Worm (Caenorhabditis elegans) whole organism, dauer: ENCODE measurements around the gene rpl-9.
"Not testable (repeated sequence)": the region's sequence is repeated elsewhere in the genome, so short reads cannot be mapped to it uniquely, and the experiment has no call there.

Experiments
- unc-62 ChIP-seq: sonication (generic microtip); optimal IDR thresholded peaks from 2 replicates; lab custom pipeline; 2017; ENCODE audit warnings: missing biosample characterization, missing genetic modification reagents, missing genetic modification characterization

rpl-9 gene

ce11 chrIII:7572781-7573400 lies at the start of gene rpl-9, which contains the start of gene lpd-7:
rpl-9 (minus strand) TSS chrIII:7572831.
lpd-7 (plus strand) TSS chrIII:7573350.
- no peak for TF ChIP-seq unc-62 (GFP tag; lab: Kevin White, UChicago)

- TF ChIP-seq unc-62 (GFP tag; lab: Kevin White, UChicago), result no peak
These were observed 48.7 kb upstream of the rpl-9 start for ce11 chrIII:7621355-7621754.

ce11 chrIII:7619846-7620245 lies 47.2 kb upstream of the rpl-9 start:
- no peak for TF ChIP-seq unc-62 (GFP tag; lab: Kevin White, UChicago)

ce11 chrIII:7618294-7618693 lies 45.7 kb upstream of the rpl-9 start:
- TF ChIP-seq unc-62 (GFP tag; lab: Kevin White, UChicago), result no peak

ce11 chrIII:7616228-7616627 lies 43.6 kb upstream of the rpl-9 start, which contains the start of gene T04A6.1:
T04A6.1 (plus strand) TSS chrIII:7616528.
- TF ChIP-seq unc-62 (GFP tag; lab: Kevin White, UChicago), result no peak

ce11 chrIII:7614530-7614929 lies 41.9 kb upstream of the rpl-9 start, which contains the start of gene T04A6.2:
T04A6.2 (plus strand) TSS chrIII:7614830.
- no peak for TF ChIP-seq unc-62 (GFP tag; lab: Kevin White, UChicago)

ce11 chrIII:7609168-7609567 lies 36.5 kb upstream of the rpl-9 start, which contains the start of gene nsph-4.3:
nsph-4.3 (minus strand) TSS chrIII:7609268.
- no peak for TF ChIP-seq unc-62 (GFP tag; lab: Kevin White, UChicago)

DNA sequence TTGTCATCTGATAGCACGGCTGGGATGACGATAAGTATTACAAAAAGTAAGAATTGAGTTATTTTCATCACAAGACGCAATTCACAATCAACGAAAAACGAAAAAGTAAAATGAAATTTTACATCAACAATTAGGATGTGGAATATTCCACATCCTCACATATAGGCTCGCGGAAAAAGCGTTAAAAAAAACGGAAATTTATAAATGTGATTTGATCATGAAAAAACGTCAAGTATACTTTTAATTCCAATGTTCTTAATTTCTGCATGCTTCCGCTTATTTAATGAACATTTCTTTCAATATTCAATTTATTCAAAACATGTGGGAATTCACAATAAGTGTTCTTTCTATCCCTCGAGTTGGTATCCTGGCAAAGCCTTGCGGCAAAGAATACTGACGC lies 35.6 kb upstream of the rpl-9 start, which contains the start of gene T04A6.3:
T04A6.3 (minus strand) TSS at position 101 of the 400 bp plus-strand sequence.
- TF ChIP-seq unc-62 (GFP tag; lab: Kevin White, UChicago), result no peak

- TF ChIP-seq unc-62 (GFP tag; lab: Kevin White, UChicago), result not testable (repeated sequence)
These were observed 21.9 kb upstream of the rpl-9 start, which contains the start of gene Y80D4G.2 for ce11 chrIII:7594482-7594881. Y80D4G.2 (minus strand) TSS chrIII:7594582.

- TF ChIP-seq unc-62 (GFP tag; lab: Kevin White, UChicago), result no peak
These were observed 20.8 kb upstream of the rpl-9 start, which contains the start of gene R13A5.11 for ce11 chrIII:7593285-7593928. R13A5.11 (minus strand) TSS chrIII:7593335.

DNA sequence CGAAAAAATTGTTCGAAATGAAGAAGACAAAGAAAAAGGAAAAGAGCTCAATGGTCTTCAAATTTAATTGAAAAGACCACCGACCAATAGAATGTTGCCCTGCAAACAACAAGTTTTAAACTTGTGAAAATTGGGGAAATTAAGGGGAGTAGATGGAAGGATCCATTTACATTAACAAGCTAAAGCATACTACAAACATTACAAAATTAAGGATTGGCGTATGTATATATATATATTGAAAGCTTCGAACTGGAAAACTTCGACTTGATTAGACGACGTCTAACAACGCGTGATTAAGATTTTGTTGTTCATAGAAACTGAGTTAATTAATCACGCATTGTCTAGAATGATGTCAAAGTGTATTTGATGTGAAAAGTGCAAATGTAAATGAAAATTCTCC lies 15.6 kb upstream of the rpl-9 start, which contains the start of gene R13A5.15:
R13A5.15 (minus strand) TSS at position 101 of the 400 bp plus-strand sequence.
- no peak for TF ChIP-seq unc-62 (GFP tag; lab: Kevin White, UChicago)

DNA sequence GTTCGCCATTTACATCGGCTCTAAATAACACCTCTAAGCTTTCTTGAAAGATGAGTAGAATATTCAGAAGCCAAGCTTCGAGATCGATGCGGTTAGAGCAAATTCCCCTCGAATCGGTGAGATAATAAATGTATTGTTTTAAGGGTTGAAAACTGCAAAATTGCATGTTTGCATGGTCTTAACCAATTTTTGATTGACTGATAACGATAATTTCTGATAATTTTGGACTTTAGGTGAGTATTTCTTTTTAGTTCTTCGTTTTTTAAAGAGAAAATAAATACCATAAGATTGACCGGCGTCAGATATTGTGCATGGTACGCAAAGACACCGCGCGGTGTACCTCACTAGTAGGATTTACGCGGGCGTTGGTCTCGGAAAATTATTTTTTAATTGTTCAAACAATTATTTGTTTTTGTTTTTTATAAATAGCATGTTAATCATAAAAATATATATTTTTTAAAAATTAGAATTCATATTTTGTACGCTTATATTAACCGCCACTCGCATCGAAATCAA lies 11.6 kb upstream of the rpl-9 start, which contains the start of gene cup-5:
cup-5 (plus strand) TSS at position 51 of the 516 bp plus-strand sequence.
- TF ChIP-seq unc-62 (GFP tag; lab: Kevin White, UChicago), result no peak

DNA sequence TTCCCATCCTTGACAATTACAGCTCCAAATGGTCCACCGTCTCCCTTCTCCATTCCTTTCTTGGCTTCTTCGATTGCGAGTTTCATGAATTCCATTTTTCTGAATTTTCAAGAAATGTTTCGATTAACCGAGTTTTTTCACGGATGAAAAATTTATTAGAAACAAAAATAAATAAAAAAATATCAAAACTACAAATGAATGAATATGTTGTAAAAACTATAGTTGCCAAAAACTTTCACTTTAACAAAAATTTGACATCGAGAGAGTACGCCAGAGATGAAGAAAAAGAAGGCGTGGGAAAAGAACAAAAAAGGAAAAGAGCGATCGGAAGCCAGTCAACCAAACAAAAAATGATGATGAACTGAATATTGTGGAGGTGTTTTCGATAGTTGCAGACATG lies 10.3 kb upstream of the rpl-9 start, which contains the start of gene R13A5.10:
R13A5.10 (minus strand) TSS at position 101 of the 400 bp plus-strand sequence.
- TF ChIP-seq unc-62 (GFP tag; lab: Kevin White, UChicago), result no peak

- TF ChIP-seq unc-62 (GFP tag; lab: Kevin White, UChicago), result no peak
These were observed 8.0 kb upstream of the rpl-9 start for ce11 chrIII:7580586-7580985.

DNA sequence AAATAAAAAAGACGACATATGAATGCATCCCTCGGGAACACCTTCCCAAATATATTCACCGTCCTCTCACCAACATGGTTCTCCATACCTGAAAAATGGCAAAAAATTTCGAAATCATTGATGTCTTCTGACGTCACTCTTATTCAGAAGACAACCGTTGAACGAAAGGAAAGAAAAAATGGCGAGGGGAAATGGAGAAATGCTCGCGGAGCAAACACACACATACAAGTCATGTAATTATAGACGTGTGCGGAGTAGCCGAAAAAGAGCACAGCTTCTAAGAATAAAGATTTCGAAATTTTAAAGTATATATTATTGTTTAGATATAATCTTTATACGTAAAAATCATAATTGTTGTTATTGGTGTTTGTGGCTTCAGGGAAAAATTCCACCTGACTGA lies 6.7 kb upstream of the rpl-9 start, which contains the start of gene mfsd-6:
mfsd-6 (minus strand) TSS at position 88 of the 400 bp plus-strand sequence.
- TF ChIP-seq unc-62 (GFP tag; lab: Kevin White, UChicago), result no peak

ce11 chrIII:7571726-7572125 lies 905 bp downstream of the rpl-9 start:
- no peak for TF ChIP-seq unc-62 (GFP tag; lab: Kevin White, UChicago)
